Worm (Caenorhabditis elegans) whole organism, L3 larva: Measurements from ENCODE around the gene T24F1.7.

Experiments used
- aly-2 ChIP-seq: fragments of 150-350 bp; optimal IDR thresholded peaks from 2 replicates; lab custom pipeline; 2014; ENCODE audit warnings: missing biosample characterization, missing genetic modification characterization
- elt-2 ChIP-seq: sonication (generic microtip); optimal IDR thresholded peaks from 2 replicates; lab custom pipeline; 2016; ENCODE audit warnings: missing genetic modification reagents, mild to moderate bottlenecking, missing genetic modification characterization, missing compliant biosample characterization
- fkh-2 ChIP-seq: fragments of 150-350 bp; optimal IDR thresholded peaks from 2 replicates; lab custom pipeline; 2014; ENCODE audit warnings: missing biosample characterization, missing genetic modification reagents, missing genetic modification characterization
- fos-1 ChIP-seq: fragments of 150-350 bp; optimal IDR thresholded peaks from 2 replicates; lab custom pipeline; 2014; ENCODE audit warnings: missing biosample characterization, missing genetic modification characterization
- lin-15B ChIP-seq: fragments of 150-350 bp; optimal IDR thresholded peaks from 2 replicates; lab custom pipeline; 2014; ENCODE audit warnings: missing biosample characterization, missing genetic modification characterization
- lin-39 ChIP-seq: fragments of 150-350 bp; optimal IDR thresholded peaks from 2 replicates; lab custom pipeline; 2018; ENCODE audit warnings: missing biosample characterization, missing genetic modification reagents, missing genetic modification characterization
- nhr-237 ChIP-seq: fragments of 150-350 bp; optimal IDR thresholded peaks from 2 replicates; lab custom pipeline; 2014; ENCODE audit warnings: missing biosample characterization, missing genetic modification characterization
- pqm-1 ChIP-seq: fragments of 150-350 bp; optimal IDR thresholded peaks from 2 replicates; lab custom pipeline; 2017; ENCODE audit warnings: missing biosample characterization, missing genetic modification characterization, inconsistent platforms
- unc-39 ChIP-seq: sonication (generic microtip); optimal IDR thresholded peaks from 4 replicates; lab custom pipeline; 2017; ENCODE audit warnings: missing biosample characterization, missing genetic modification characterization
- ztf-4 ChIP-seq: fragments of 150-350 bp; optimal IDR thresholded peaks from 2 replicates; lab custom pipeline; 2014; ENCODE audit warnings: missing biosample characterization, missing genetic modification characterization

ce11 chrII:11347878-11348556, 35.7 kb downstream of the T24F1.7 start, which contains the start of the genes B0491.6 and pigm-1:
- no peak for TF ChIP-seq fkh-2 (tag; lab: Kevin White, UChicago)
- no peak for TF ChIP-seq aly-2
- TF ChIP-seq ztf-4 (tag; lab: Kevin White, UChicago), result no peak
- no peak for TF ChIP-seq unc-39 (tag; lab: Kevin White, UChicago)
- no peak for TF ChIP-seq nhr-237
- peak; percentile 48 for TF ChIP-seq elt-2 (tag; lab: Kevin White, UChicago)
- peak; percentile 25 for TF ChIP-seq lin-15B (tag; lab: Kevin White, UChicago)
- TF ChIP-seq pqm-1 (tag; lab: Kevin White, UChicago), result peak; percentile 15
- no peak for TF ChIP-seq fos-1 (tag; lab: Kevin White, UChicago)
- no peak for TF ChIP-seq lin-39 (tag; lab: Kevin White, UChicago)
